Fruit fly (Drosophila melanogaster): ENCODE data around the gene CG32633.

DNA sequence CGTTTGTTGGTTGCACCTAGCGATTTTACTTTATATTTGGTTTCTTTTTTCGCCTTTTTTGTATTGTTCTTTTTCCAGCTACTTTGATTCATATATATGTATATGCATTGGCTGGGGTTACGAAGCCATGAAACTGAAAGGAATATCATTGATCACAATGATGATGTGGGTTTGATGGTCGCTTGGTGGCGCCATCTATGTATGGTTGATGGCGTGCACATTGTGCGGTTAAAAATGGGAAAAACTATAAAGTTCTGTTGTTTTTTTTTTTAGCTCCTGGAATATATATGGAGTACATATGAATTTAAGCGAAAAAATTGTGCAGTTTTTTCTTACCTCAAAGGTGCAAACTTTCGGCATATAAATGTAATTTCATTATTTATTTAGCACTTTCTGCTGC, 25.4 kb downstream of the CG32633 start:
- TF ChIP-seq sv (GFP tag; optimal IDR thresholded peaks at IDR 0.05) = no peak
- no peak for TF ChIP-seq usp (GFP tag; optimal IDR thresholded peaks at IDR 0.05)
- TF ChIP-seq pan (optimal IDR thresholded peaks at IDR 0.05) = no peak
- no peak for TF ChIP-seq Sp1 (GFP tag; optimal IDR thresholded peaks at IDR 0.05)
- no peak for TF ChIP-seq psq (GFP tag; optimal IDR thresholded peaks at IDR 0.05)
- TF ChIP-seq Hr78 (GFP tag; optimal IDR thresholded peaks at IDR 0.05) = no peak
- no peak for TF ChIP-seq ey (GFP tag; optimal IDR thresholded peaks at IDR 0.05)
- no peak for TF ChIP-seq Dfd (GFP tag; optimal IDR thresholded peaks at IDR 0.05)
- TF ChIP-seq rgr (GFP tag; optimal IDR thresholded peaks at IDR 0.05) = no peak

Data from whole organism, wandering third instar larva.